ENCODE assay signal across 5 worm cellular contexts in genomic region chrX:17456536-17457165, ce11.
TF ChIP-seq lines count a peak whose summit lies in the region.

mlc-2 (minus strand) TSS chrX:17456586.

TF ChIP-seq in whole organism, L1 larva, 84 proteins besides CTCF, POLR2A, EP300 and RAD21 (continues in another document):
- TF ChIP-seq vab-15 (tag; optimal IDR thresholded peaks at IDR 0.05; lab: Kevin White, UChicago) = no peak
- TF ChIP-seq ceh-90 (tag; optimal IDR thresholded peaks at IDR 0.05; lab: Kevin White, UChicago) = no peak
- no peak for TF ChIP-seq unc-98 (GFP tag; IDR thresholded peaks at IDR 0.05; lab: Robert Waterston, UW)
- TF ChIP-seq tlp-1 (tag; optimal IDR thresholded peaks at IDR 0.05; lab: Kevin White, UChicago) = no peak
- TF ChIP-seq isw-1 (GFP tag; IDR thresholded peaks at IDR 0.05; lab: Robert Waterston, UW) = no peak
- TF ChIP-seq swsn-7 (tag; optimal IDR thresholded peaks at IDR 0.05; lab: Kevin White, UChicago) = peak; percentile 28
- peak; percentile 67 for TF ChIP-seq dsc-1 (tag; optimal IDR thresholded peaks at IDR 0.05; lab: Kevin White, UChicago)
- TF ChIP-seq nhr-20 (tag; optimal IDR thresholded peaks at IDR 0.05; lab: Kevin White, UChicago) = peak; percentile 57
- peak; percentile 79 for TF ChIP-seq lin-14 (GFP tag; optimal IDR thresholded peaks at IDR 0.05; lab: Kevin White, UChicago)
- TF ChIP-seq skn-1 (tag; optimal IDR thresholded peaks at IDR 0.05; lab: Kevin White, UChicago) = no peak
- no peak for TF ChIP-seq mef-2 (tag; optimal IDR thresholded peaks at IDR 0.05; lab: Kevin White, UChicago)
- no peak for TF ChIP-seq elt-2 (tag; optimal IDR thresholded peaks at IDR 0.05; lab: Kevin White, UChicago)
- no peak for TF ChIP-seq sox-4 (tag; optimal IDR thresholded peaks at IDR 0.05; lab: Kevin White, UChicago)
- no peak for TF ChIP-seq C04F5.9 (tag; optimal IDR thresholded peaks at IDR 0.05; lab: Kevin White, UChicago)
- no peak for TF ChIP-seq nhr-84 (tag; optimal IDR thresholded peaks at IDR 0.05; lab: Kevin White, UChicago)
- TF ChIP-seq C16A3.4 (tag; optimal IDR thresholded peaks at IDR 0.05; lab: Kevin White, UChicago) = no peak
- no peak for TF ChIP-seq pqm-1 (tag; optimal IDR thresholded peaks at IDR 0.05; lab: Kevin White, UChicago)
- TF ChIP-seq zip-4 (GFP tag; optimal IDR thresholded peaks at IDR 0.05; lab: Kevin White, UChicago) = no peak
- no peak for TF ChIP-seq ztf-11 (tag; optimal IDR thresholded peaks at IDR 0.05; lab: Kevin White, UChicago)
- no peak for TF ChIP-seq lin-35 (GFP tag; optimal IDR thresholded peaks at IDR 0.05; lab: Kevin White, UChicago)

TF ChIP-seq in whole organism, L3 larva, 47 proteins besides CTCF, POLR2A, EP300 and RAD21:
- TF ChIP-seq lin-39 (tag; optimal IDR thresholded peaks at IDR 0.05; lab: Kevin White, UChicago) (peak; percentile 8), nhr-12 (tag; optimal IDR thresholded peaks at IDR 0.05; lab: Kevin White, UChicago) (no peak), egl-27 (tag; optimal IDR thresholded peaks at IDR 0.05; lab: Kevin White, UChicago) (no peak), pha-4 (tag; optimal IDR thresholded peaks at IDR 0.05; lab: Kevin White, UChicago) (peak; percentile 19)

TF ChIP-seq in whole organism, early embryonic, 17 proteins besides CTCF, POLR2A, EP300 and RAD21:
- TF ChIP-seq aly-1 (tag; optimal IDR thresholded peaks at IDR 0.05; lab: Kevin White, UChicago) (peak; percentile 56), ceh-13 (GFP tag; optimal IDR thresholded peaks at IDR 0.05; lab: Kevin White, UChicago) (no peak), hnd-1 (tag; optimal IDR thresholded peaks at IDR 0.05; lab: Kevin White, UChicago) (no peak), hmg-4 (GFP tag; optimal IDR thresholded peaks at IDR 0.05; lab: Kevin White, UChicago) (peak; percentile 7)

TF ChIP-seq in whole organism, midembryonic, 9 proteins besides CTCF, POLR2A, EP300 and RAD21:
- no peak for TF ChIP-seq ref-1 (GFP tag; conservative IDR thresholded peaks at IDR 0.05; lab: Robert Waterston, UW)
- TF ChIP-seq cog-1 (tag; optimal IDR thresholded peaks at IDR 0.05; lab: Kevin White, UChicago) = peak; percentile 44
- no peak for TF ChIP-seq klf-2 (GFP tag; conservative IDR thresholded peaks at IDR 0.05; lab: Robert Waterston, UW)
- TF ChIP-seq tab-1 (GFP tag; IDR thresholded peaks at IDR 0.05; lab: Robert Waterston, UW) = no peak
TF ChIP-seq in whole organism, midembryonic: peak in this region for 1.

TF ChIP-seq in whole organism, young adult, 124 proteins besides CTCF, POLR2A, EP300 and RAD21:
- 0 out of 2 replicates have a peak, but pooled peaks have one; percentile 29 for TF ChIP-seq nfyb-1 (GFP tag; IDR thresholded peaks at IDR 0.05; lab: Robert Waterston, UW)
- TF ChIP-seq B0019.2 (GFP tag; conservative IDR thresholded peaks at IDR 0.05; lab: Robert Waterston, UW) = no peak
- peak; percentile 5; the same call in 1 of the 2 replicates for TF ChIP-seq egrh-3 (GFP tag; IDR thresholded peaks at IDR 0.05; lab: Robert Waterston, UW)
- TF ChIP-seq zfh-2 (GFP tag; conservative IDR thresholded peaks at IDR 0.05; lab: Robert Waterston, UW) = peak; percentile 83
- TF ChIP-seq mcd-1 (GFP tag; IDR thresholded peaks at IDR 0.05; lab: Robert Waterston, UW) = 0 out of 2 replicates have a peak, but pooled peaks have one; percentile 18
- no peak for TF ChIP-seq ztf-28 (GFP tag; IDR thresholded peaks at IDR 0.05; lab: Robert Waterston, UW)
- TF ChIP-seq K11D2.4 (GFP tag; IDR thresholded peaks at IDR 0.05; lab: Robert Waterston, UW) = no peak
- no peak for TF ChIP-seq madf-3 (GFP tag; IDR thresholded peaks at IDR 0.05; lab: Robert Waterston, UW)
- TF ChIP-seq nhr-120 (GFP tag; IDR thresholded peaks at IDR 0.05; lab: Robert Waterston, UW) = no peak
- no peak for TF ChIP-seq ama-1 (optimal IDR thresholded peaks at IDR 0.05; lab: Kevin White, UChicago)
- TF ChIP-seq ama-1 (GFP tag; optimal IDR thresholded peaks at IDR 0.05; lab: Kevin White, UChicago) = no peak
- 0 out of 2 replicates have a peak, but pooled peaks have one; percentile 26 for TF ChIP-seq dox-1 (GFP tag; IDR thresholded peaks at IDR 0.05; lab: Robert Waterston, UW)
- TF ChIP-seq xnd-1 (tag; optimal IDR thresholded peaks at IDR 0.05; lab: Kevin White, UChicago) = no peak
- TF ChIP-seq K12H6.12 (tag; optimal IDR thresholded peaks at IDR 0.05; lab: Kevin White, UChicago) = peak; percentile 17

Comparison
In these comparisons a context has a peak if more than half of its experiments do, and no peak if none do; other contexts are left out.
1. Of the 8 proteins assayed by ChIP-seq in both whole organism, young adult and whole organism, L1 larva: peak only in whole organism, young adult: none; only in whole organism, L1 larva: unc-130; in both: none; in neither: 7.